Worm (Caenorhabditis elegans): ENCODE measurements around the gene ada-2.

DNA sequence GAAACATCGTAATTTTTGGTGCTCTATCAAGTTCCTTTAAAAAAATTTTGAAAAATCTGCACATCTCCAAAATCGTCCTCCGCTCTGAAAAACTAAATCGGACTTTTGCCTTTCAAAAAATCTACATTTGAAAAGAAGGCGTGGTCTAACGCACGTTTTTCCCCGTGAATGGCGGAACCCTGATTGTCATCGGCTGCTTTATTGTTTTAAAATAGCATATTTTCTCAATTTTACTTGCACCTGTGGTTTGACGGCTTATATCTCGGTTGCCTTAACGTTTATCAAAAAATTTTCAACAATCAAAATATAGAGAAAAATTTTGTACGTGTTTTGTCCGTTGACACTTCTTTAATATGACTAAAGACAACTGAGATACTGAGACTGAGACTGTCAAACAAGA is 20.1 kb upstream of the ada-2 start:
- TF ChIP-seq lin-15B (tag; optimal IDR thresholded peaks at IDR 0.05) (no peak), jun-1 (tag; optimal IDR thresholded peaks at IDR 0.05) (no peak), lin-14 (GFP tag; optimal IDR thresholded peaks at IDR 0.05) (no peak), tbx-2 (tag; optimal IDR thresholded peaks at IDR 0.05) (no peak)

Measured in whole organism, L1 larva.